Fruit fly (Drosophila melanogaster): ENCODE data around the gene CG11470.
A peak's percentile ranks its signal among the peaks of the same experiment; 100 is the strongest.

Gene CG11470

dm6 chr3R:29589662-29590061 lies at the start of gene CG11470:
Gene CG11470 (minus strand): TSS chr3R:29589762.
- TF ChIP-seq Mnt (GFP tag; optimal IDR thresholded peaks at IDR 0.05): no peak
- no peak for TF ChIP-seq tj (GFP tag; optimal IDR thresholded peaks at IDR 0.05)
- TF ChIP-seq Clk (GFP tag; optimal IDR thresholded peaks at IDR 0.05): no peak
- TF ChIP-seq pad (GFP tag; optimal IDR thresholded peaks at IDR 0.05): no peak
- TF ChIP-seq cnc (optimal IDR thresholded peaks at IDR 0.05): no peak
- no peak for TF ChIP-seq CG7101 (tag; optimal IDR thresholded peaks at IDR 0.05)
- TF ChIP-seq ovo (GFP tag; optimal IDR thresholded peaks at IDR 0.05): no peak
- TF ChIP-seq bab1 (GFP tag; optimal IDR thresholded peaks at IDR 0.05): no peak
- no peak for TF ChIP-seq CG12768 (GFP tag; optimal IDR thresholded peaks at IDR 0.05)
- no peak for TF ChIP-seq CG11617 (GFP tag; optimal IDR thresholded peaks at IDR 0.05)
- no peak for TF ChIP-seq CG1620 (GFP tag; optimal IDR thresholded peaks at IDR 0.05)
- TF ChIP-seq Hr96 (GFP tag; optimal IDR thresholded peaks at IDR 0.05): no peak
- TF ChIP-seq kay (GFP tag; ENCODE audit: borderline replicate concordance): no peak
- no peak for TF ChIP-seq cic (GFP tag; optimal IDR thresholded peaks at IDR 0.05)
- no peak for TF ChIP-seq CG7045 (GFP tag; optimal IDR thresholded peaks at IDR 0.05)
- no peak for TF ChIP-seq CG5204 (GFP tag; optimal IDR thresholded peaks at IDR 0.05)
- no peak for TF ChIP-seq toe (GFP tag; optimal IDR thresholded peaks at IDR 0.05)
- no peak for TF ChIP-seq Crg-1 (GFP tag; optimal IDR thresholded peaks at IDR 0.05)
- no peak for TF ChIP-seq CG33017 (tag; optimal IDR thresholded peaks at IDR 0.05)
- TF ChIP-seq CG14711 (tag; optimal IDR thresholded peaks at IDR 0.05): no peak

DNA sequence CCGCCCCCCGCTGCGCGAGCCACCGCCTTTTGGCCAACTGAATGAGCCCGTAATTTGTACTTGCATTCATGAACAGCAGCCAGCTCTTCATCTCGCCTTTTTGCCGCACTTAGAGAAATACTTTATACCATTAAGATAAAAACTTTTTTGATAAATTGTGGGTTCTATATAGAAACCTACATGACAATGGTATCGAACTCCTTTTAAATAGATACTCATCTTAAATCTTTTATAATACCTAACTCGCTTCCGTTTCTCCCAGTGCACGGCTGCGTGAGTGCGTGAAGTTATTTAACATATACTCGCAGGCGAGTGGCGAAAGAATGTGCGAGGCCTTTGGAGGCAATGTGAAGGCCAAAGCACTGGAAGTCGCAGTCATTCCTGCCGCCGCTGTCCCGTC lies 36.3 kb upstream of the CG11470 start:
- TF ChIP-seq CG12768 (GFP tag; optimal IDR thresholded peaks at IDR 0.05) (no peak), toe (GFP tag; optimal IDR thresholded peaks at IDR 0.05) (peak; percentile 7)

DNA sequence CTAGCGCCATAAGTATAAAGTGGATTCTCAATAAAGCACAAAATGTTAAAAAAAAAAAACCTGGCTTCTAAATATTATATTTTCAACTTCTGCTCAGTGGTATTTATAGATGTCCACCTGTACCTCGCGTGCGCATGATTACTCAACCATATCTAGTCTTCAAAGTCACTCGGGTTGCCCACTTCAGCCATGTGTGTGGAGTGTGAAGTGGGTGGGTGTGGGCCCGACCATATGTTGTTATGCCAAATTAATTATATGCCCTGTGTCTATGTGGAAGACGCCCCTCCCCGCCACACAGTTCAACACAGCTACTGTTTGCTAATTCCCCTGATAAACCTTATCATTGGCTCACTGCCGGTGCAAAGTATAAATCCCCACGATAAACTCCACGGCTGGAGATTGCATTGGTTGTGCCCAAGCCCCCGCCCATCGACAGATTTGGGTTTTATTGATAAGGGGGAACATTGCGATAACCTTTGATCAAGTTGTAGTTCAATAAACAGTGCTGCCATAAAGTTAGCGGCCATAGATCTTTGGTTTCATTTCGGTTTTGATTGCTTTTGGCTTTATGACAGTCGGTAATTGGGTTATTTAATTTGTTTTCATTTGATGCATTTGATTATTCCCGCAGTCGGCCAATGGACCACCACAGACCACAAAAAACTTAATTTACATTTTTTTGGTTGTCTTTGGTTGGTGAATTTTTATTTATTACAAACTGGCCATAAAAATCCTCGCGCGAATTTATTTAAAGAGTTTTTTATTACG lies 31.3 kb upstream of the CG11470 start:
- TF ChIP-seq CG1620 (GFP tag; optimal IDR thresholded peaks at IDR 0.05) (no peak), tj (GFP tag; optimal IDR thresholded peaks at IDR 0.05) (no peak), Mnt (GFP tag; optimal IDR thresholded peaks at IDR 0.05) (no peak), CG14711 (tag; optimal IDR thresholded peaks at IDR 0.05) (no peak), CG11617 (GFP tag; optimal IDR thresholded peaks at IDR 0.05) (no peak), CG12768 (GFP tag; optimal IDR thresholded peaks at IDR 0.05) (no peak), CG33017 (tag; optimal IDR thresholded peaks at IDR 0.05) (no peak), ovo (GFP tag; optimal IDR thresholded peaks at IDR 0.05) (no peak), bab1 (GFP tag; optimal IDR thresholded peaks at IDR 0.05) (no peak), kay (GFP tag; ENCODE audit: borderline replicate concordance) (peak; percentile 20), pad (GFP tag; optimal IDR thresholded peaks at IDR 0.05) (no peak), Hr96 (GFP tag; optimal IDR thresholded peaks at IDR 0.05) (peak; percentile 34), CG5204 (GFP tag; optimal IDR thresholded peaks at IDR 0.05) (no peak), toe (GFP tag; optimal IDR thresholded peaks at IDR 0.05) (no peak)

DNA sequence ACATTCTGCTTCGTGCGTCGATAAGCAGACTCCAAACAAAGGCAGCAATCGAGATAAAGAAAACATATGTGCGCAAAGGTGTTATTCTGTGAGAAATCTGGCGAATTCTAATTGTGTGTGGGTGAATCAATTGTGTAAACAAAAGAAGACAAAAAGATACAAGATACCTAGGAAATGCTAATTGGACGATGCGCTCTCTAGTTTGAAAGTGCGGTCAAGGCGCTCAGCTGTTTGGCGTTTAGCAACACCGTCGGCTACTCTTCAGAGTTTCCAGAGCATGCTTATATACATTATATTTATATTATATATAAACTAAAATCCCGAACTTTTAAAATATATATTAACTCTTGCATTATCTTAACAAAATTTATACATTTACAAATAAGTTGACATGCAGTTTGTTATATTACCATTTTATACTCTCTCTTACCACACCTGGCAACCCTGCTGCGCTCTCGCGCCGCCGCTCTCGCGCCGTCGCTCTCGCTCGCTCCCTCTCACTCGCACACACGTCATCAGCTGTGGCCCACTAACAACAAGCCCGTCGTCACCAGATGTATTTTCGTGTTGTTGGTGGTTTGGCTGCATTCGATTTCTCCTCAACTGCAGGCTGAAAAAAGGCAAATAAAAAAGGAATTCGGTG lies 29.1 kb upstream of the CG11470 start, which contains the start of gene CG1907:
TSS of gene CG1907 (plus strand) at position 551 of the 643 bp plus-strand sequence.
- TF ChIP-seq kay (GFP tag; ENCODE audit: borderline replicate concordance) (no peak), bab1 (GFP tag; optimal IDR thresholded peaks at IDR 0.05) (peak; percentile 98), Clk (GFP tag; optimal IDR thresholded peaks at IDR 0.05) (peak; percentile 96), CG7045 (GFP tag; optimal IDR thresholded peaks at IDR 0.05) (peak; percentile 99), CG5204 (GFP tag; optimal IDR thresholded peaks at IDR 0.05) (peak; percentile 84), ovo (GFP tag; optimal IDR thresholded peaks at IDR 0.05) (peak; percentile 80), Crg-1 (GFP tag; optimal IDR thresholded peaks at IDR 0.05) (peak; percentile 93), toe (GFP tag; optimal IDR thresholded peaks at IDR 0.05) (peak; percentile 93), cnc (optimal IDR thresholded peaks at IDR 0.05) (no peak), tj (GFP tag; optimal IDR thresholded peaks at IDR 0.05) (peak; percentile 88), CG14711 (tag; optimal IDR thresholded peaks at IDR 0.05) (peak; percentile 100), Mnt (GFP tag; optimal IDR thresholded peaks at IDR 0.05) (peak; percentile 82), CG1620 (GFP tag; optimal IDR thresholded peaks at IDR 0.05) (peak; percentile 78), pad (GFP tag; optimal IDR thresholded peaks at IDR 0.05) (peak; percentile 91), CG11617 (GFP tag; optimal IDR thresholded peaks at IDR 0.05) (peak; percentile 97), CG12768 (GFP tag; optimal IDR thresholded peaks at IDR 0.05) (peak; percentile 98), CG7101 (tag; optimal IDR thresholded peaks at IDR 0.05) (peak; percentile 98), Hr96 (GFP tag; optimal IDR thresholded peaks at IDR 0.05) (peak; percentile 73), cic (GFP tag; optimal IDR thresholded peaks at IDR 0.05) (peak; percentile 71), CG33017 (tag; optimal IDR thresholded peaks at IDR 0.05) (peak; percentile 97)

- TF ChIP-seq CG33017 (tag; optimal IDR thresholded peaks at IDR 0.05): no peak
These were observed 28.2 kb upstream of the CG11470 start for dm6 chr3R:29617709-29618212.

DNA sequence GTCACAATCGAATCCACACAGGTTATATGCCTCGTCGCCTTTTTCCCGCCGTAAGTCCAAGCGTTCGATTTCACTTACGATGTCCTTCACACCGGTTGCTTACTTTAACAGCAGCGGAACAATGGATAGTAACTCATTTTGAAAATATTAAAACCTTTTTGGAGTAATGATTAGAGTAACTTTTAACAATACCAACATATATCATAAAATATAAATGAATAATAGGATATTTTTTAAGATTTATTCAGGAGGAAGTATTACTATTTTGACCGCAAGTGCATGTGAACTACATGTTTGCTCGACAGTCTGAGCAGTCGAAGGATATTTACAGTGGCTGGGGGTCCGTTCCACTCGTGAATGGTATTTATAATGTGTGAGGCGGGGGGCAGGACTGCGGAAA lies 27.6 kb upstream of the CG11470 start:
- TF ChIP-seq tj (GFP tag; optimal IDR thresholded peaks at IDR 0.05): no peak

Data from whole organism, adult.